Worm (Caenorhabditis elegans): ENCODE results near the gene srh-98.

- TF ChIP-seq ceh-36 (tag; optimal IDR thresholded peaks at IDR 0.05) (no peak), hnd-1 (tag; optimal IDR thresholded peaks at IDR 0.05) (no peak), ets-7 (tag; optimal IDR thresholded peaks at IDR 0.05) (no peak), ceh-13 (GFP tag; optimal IDR thresholded peaks at IDR 0.05) (no peak), tra-4 (tag; optimal IDR thresholded peaks at IDR 0.05) (no peak), scrt-1 (GFP tag; IDR thresholded peaks at IDR 0.05) (no peak), flt-1 (GFP tag; IDR thresholded peaks at IDR 0.05) (no peak), ama-1 (optimal IDR thresholded peaks at IDR 0.05) (no peak), sea-1 (GFP tag; conservative IDR thresholded peaks at IDR 0.05) (no peak), hmg-4 (GFP tag; optimal IDR thresholded peaks at IDR 0.05) (no peak), aly-1 (tag; optimal IDR thresholded peaks at IDR 0.05) (no peak), hmbx-1 (tag; optimal IDR thresholded peaks at IDR 0.05) (no peak), F13C5.2 (tag; optimal IDR thresholded peaks at IDR 0.05) (no peak)
These were observed 21.0 kb downstream of the srh-98 start, which contains the start of gene F11A5.9 for ce11 chrV:16214505-16214904.
